Worm (Caenorhabditis elegans): ENCODE results near the gene ulp-1.

The ulp-1 gene

ce11 chrIII:5172470-5172869 lies 2.9 kb upstream of the ulp-1 start, which contains the start of gene K10D2.5 (continued):
- TF ChIP-seq grh-1 (GFP tag; IDR thresholded peaks at IDR 0.05) = peak; percentile 83
- TF ChIP-seq nhr-47 (tag; optimal IDR thresholded peaks at IDR 0.05) = peak; percentile 96
- TF ChIP-seq nhr-84 (tag; optimal IDR thresholded peaks at IDR 0.05) = no peak
- TF ChIP-seq ceh-82 (tag; optimal IDR thresholded peaks at IDR 0.05) = peak; percentile 91 to 97 (median 95)
- peak; percentile 76 for TF ChIP-seq nhr-237 (tag; optimal IDR thresholded peaks at IDR 0.05)
- TF ChIP-seq Y116A8C.19 (tag; optimal IDR thresholded peaks at IDR 0.05; ENCODE audit: borderline replicate concordance) = peak; percentile 84
- TF ChIP-seq hlh-4 (tag; optimal IDR thresholded peaks at IDR 0.05) = no peak
- TF ChIP-seq ceh-8 (GFP tag; optimal IDR thresholded peaks at IDR 0.05) = peak; percentile 50
- no peak for TF ChIP-seq nhr-28 (tag; optimal IDR thresholded peaks at IDR 0.05)
- peak; percentile 90 for TF ChIP-seq unc-130 (tag; optimal IDR thresholded peaks at IDR 0.05)
- peak; percentile 79 for TF ChIP-seq jun-1 (tag; optimal IDR thresholded peaks at IDR 0.05)
- TF ChIP-seq nhr-11 (tag; optimal IDR thresholded peaks at IDR 0.05) = peak; percentile 73
- peak; percentile 51 for TF ChIP-seq elt-2 (tag; optimal IDR thresholded peaks at IDR 0.05)
- TF ChIP-seq ztf-11 (tag; optimal IDR thresholded peaks at IDR 0.05) = peak in 1 of 2 experiments; percentile 99
- TF ChIP-seq C16A3.4 (tag; optimal IDR thresholded peaks at IDR 0.05) = peak; percentile 94
- TF ChIP-seq egl-27 (tag; optimal IDR thresholded peaks at IDR 0.05) = peak in 1 of 2 experiments; percentile 14
- peak; percentile 91 for TF ChIP-seq unc-86 (tag; optimal IDR thresholded peaks at IDR 0.05)
- TF ChIP-seq pax-3 (tag; optimal IDR thresholded peaks at IDR 0.05) = peak; percentile 96
- TF ChIP-seq ets-5 (GFP tag; IDR thresholded peaks at IDR 0.05) = no peak
- no peak for TF ChIP-seq tlp-1 (tag; optimal IDR thresholded peaks at IDR 0.05)
- peak; percentile 65 for TF ChIP-seq fkh-10 (GFP tag; optimal IDR thresholded peaks at IDR 0.05)
- TF ChIP-seq zip-4 (GFP tag; optimal IDR thresholded peaks at IDR 0.05) = peak; percentile 50
- peak; percentile 72 for TF ChIP-seq sup-37 (GFP tag; optimal IDR thresholded peaks at IDR 0.05)
- no peak for TF ChIP-seq sptf-1 (tag; optimal IDR thresholded peaks at IDR 0.05)
- TF ChIP-seq hlh-17 (GFP tag; optimal IDR thresholded peaks at IDR 0.05; ENCODE audit: borderline replicate concordance) = peak; percentile 56
- no peak for TF ChIP-seq efl-3 (GFP tag; optimal IDR thresholded peaks at IDR 0.05)
- TF ChIP-seq vab-15 (tag; optimal IDR thresholded peaks at IDR 0.05) = peak; percentile 97
- peak; percentile 98 for TF ChIP-seq unc-98 (GFP tag; IDR thresholded peaks at IDR 0.05)
- peak; percentile 93 for TF ChIP-seq irx-1 (tag; optimal IDR thresholded peaks at IDR 0.05)
- TF ChIP-seq mab-9 (GFP tag; IDR thresholded peaks at IDR 0.05) = peak; percentile 94
- no peak for TF ChIP-seq unc-30 (tag; optimal IDR thresholded peaks at IDR 0.05)
- peak; percentile 94 for TF ChIP-seq C04F5.9 (tag; optimal IDR thresholded peaks at IDR 0.05)
- TF ChIP-seq aha-1 (tag; optimal IDR thresholded peaks at IDR 0.05) = peak; percentile 57
- peak in 1 of 2 experiments; percentile 78 for TF ChIP-seq mdl-1 (tag; optimal IDR thresholded peaks at IDR 0.05)
- no peak for TF ChIP-seq ces-1 (GFP tag; optimal IDR thresholded peaks at IDR 0.05)
- TF ChIP-seq nhr-76 (tag; optimal IDR thresholded peaks at IDR 0.05) = no peak
- peak; percentile 94 for TF ChIP-seq lin-14 (GFP tag; optimal IDR thresholded peaks at IDR 0.05)
- TF ChIP-seq sox-4 (tag; optimal IDR thresholded peaks at IDR 0.05) = peak; percentile 91
- no peak for TF ChIP-seq ama-1 (optimal IDR thresholded peaks at IDR 0.05)
- TF ChIP-seq efl-1 (optimal IDR thresholded peaks at IDR 0.05) = peak; percentile 92 to 94
- TF ChIP-seq efl-1 (GFP tag; optimal IDR thresholded peaks at IDR 0.05 in 1 of 2) = peak; percentile 87 to 98
- peak; percentile 96 for TF ChIP-seq nhr-90 (tag; optimal IDR thresholded peaks at IDR 0.05; ENCODE audit: poor library complexity)
- peak; percentile 84 for TF ChIP-seq snpc-4 (tag; optimal IDR thresholded peaks at IDR 0.05)
- TF ChIP-seq pag-3 (tag; optimal IDR thresholded peaks at IDR 0.05; ENCODE audit: borderline replicate concordance, insufficient read depth) = peak; percentile 18
- TF ChIP-seq egl-13 (tag; optimal IDR thresholded peaks at IDR 0.05) = peak; percentile 90
- TF ChIP-seq mep-1 (tag; optimal IDR thresholded peaks at IDR 0.05) = peak; percentile 94
- TF ChIP-seq lin-13 (GFP tag; optimal IDR thresholded peaks at IDR 0.05) = peak; percentile 95
- peak; percentile 97 for TF ChIP-seq isw-1 (GFP tag; IDR thresholded peaks at IDR 0.05)
- TF ChIP-seq elt-3 (tag; optimal IDR thresholded peaks at IDR 0.05) = peak in 3 of 6 experiments; percentile 76 to 79 (median 79)
- no peak for TF ChIP-seq alr-1 (tag; optimal IDR thresholded peaks at IDR 0.05; ENCODE audit: borderline replicate concordance)
- TF ChIP-seq F16B12.6 (tag; optimal IDR thresholded peaks at IDR 0.05) = peak; percentile 73
- no peak for TF ChIP-seq pqm-1 (tag; optimal IDR thresholded peaks at IDR 0.05)
- peak; percentile 81 for TF ChIP-seq mef-2 (tag; optimal IDR thresholded peaks at IDR 0.05)

Measured in whole organism, L1 larva.